Worm (Caenorhabditis elegans) whole organism, young adult: ENCODE results near the gene ace-4.

Source experiments
- B0019.2 ChIP-seq: fragments of 200-800 bp; sonication (Bioruptor generic); conservative IDR thresholded peaks from 2 replicates; pipeline ENCODE4 v1.3.6; 2022; ENCODE audit warnings: missing genetic modification reagents, missing genetic modification characterization, missing compliant biosample characterization
- D2030.7 ChIP-seq: fragments of 200-800 bp; sonication (Bioruptor generic); IDR thresholded peaks from 2 replicates; pipeline ENCODE4 v1.3.6; 2022; ENCODE audit warnings: missing genetic modification reagents, missing genetic modification characterization, missing compliant biosample characterization
- F23B12.7 ChIP-seq: sonication (generic microtip); optimal IDR thresholded peaks from 2 replicates; lab custom pipeline; 2017; ENCODE audit warnings: missing genetic modification characterization, mild to moderate bottlenecking, missing compliant biosample characterization, antibody characterized with exemption, moderate library complexity; ENCODE audit not compliant: insufficient read depth
- F39B2.1 ChIP-seq: fragments of 200-800 bp; sonication (Bioruptor generic); IDR thresholded peaks from 2 replicates; pipeline ENCODE4 v1.3.6; 2022; ENCODE audit warnings: missing genetic modification reagents, missing genetic modification characterization, missing compliant biosample characterization
- F49E8.2 ChIP-seq: sonication (generic microtip); optimal IDR thresholded peaks from 3 replicates; lab custom pipeline; 2017; ENCODE audit warnings: missing genetic modification characterization, mild to moderate bottlenecking, missing compliant biosample characterization, antibody characterized with exemption, moderate library complexity; ENCODE audit not compliant: insufficient read depth
- F55B11.4 ChIP-seq: sonication (generic microtip); optimal IDR thresholded peaks from 2 replicates; lab custom pipeline; 2016; ENCODE audit warnings: missing compliant biosample characterization, missing genetic modification characterization, borderline replicate concordance; ENCODE audit not compliant: insufficient read depth
- K11D2.4 ChIP-seq: fragments of 200-800 bp; sonication (Bioruptor generic); IDR thresholded peaks from 2 replicates; pipeline ENCODE4 v1.3.6; 2022; ENCODE audit warnings: missing genetic modification reagents, missing genetic modification characterization, missing compliant biosample characterization
- K12H6.12 ChIP-seq: fragments of 200-800 bp; sonication (Bioruptor generic); optimal IDR thresholded peaks from 2 replicates; lab custom pipeline; 2018; ENCODE audit warnings: mild to moderate bottlenecking, missing genetic modification characterization, missing compliant biosample characterization
- T07F8.4 ChIP-seq: sonication (generic microtip); optimal IDR thresholded peaks from 2 replicates; lab custom pipeline; 2016; ENCODE audit warnings: mild to moderate bottlenecking, missing genetic modification characterization, moderate library complexity, missing compliant biosample characterization
- Y53F4B.3 ChIP-seq: fragments of 200-800 bp; sonication (Bioruptor generic); IDR thresholded peaks from 2 replicates; pipeline ENCODE4 v1.3.6; 2022; ENCODE audit warnings: missing genetic modification reagents, missing genetic modification characterization, missing compliant biosample characterization
- Y53G8AR.9 ChIP-seq: fragments of 200-800 bp; sonication (Bioruptor generic); conservative IDR thresholded peaks from 2 replicates; pipeline ENCODE4 v1.3.6; 2022; ENCODE audit warnings: missing genetic modification reagents, missing genetic modification characterization, missing compliant biosample characterization
- Y67H2A.10 ChIP-seq: fragments of 200-800 bp; sonication (Bioruptor generic); conservative IDR thresholded peaks from 2 replicates; pipeline ENCODE4 v1.3.6; 2022; ENCODE audit warnings: missing genetic modification reagents, missing genetic modification characterization, missing compliant biosample characterization
- cebp-1 ChIP-seq, 2 experiments: fragments of 200-800 bp in 1 of 2; sonication (Bioruptor generic) in 1 of 2; sonication (generic microtip) in 1 of 2; IDR thresholded peaks in 1 of 2; optimal IDR thresholded peaks in 1 of 2; 2 replicates each; pipeline versions ENCODE4 v1.3.6 to Lab custom; 2017 to 2022; ENCODE audit warnings: missing compliant biosample characterization in 2 of 2, missing genetic modification characterization in 2 of 2, mild to moderate bottlenecking in 1 of 2, missing genetic modification reagents in 1 of 2, moderate library complexity in 1 of 2
- ceh-27 ChIP-seq: fragments of 200-800 bp; sonication (Bioruptor generic); optimal IDR thresholded peaks from 2 replicates; lab custom pipeline; 2018; ENCODE audit warnings: mild to moderate bottlenecking, missing genetic modification characterization, moderate library complexity, missing compliant biosample characterization
- ceh-91 ChIP-seq: fragments of 200-800 bp; sonication (Bioruptor generic); IDR thresholded peaks from 2 replicates; pipeline ENCODE4 v1.3.6; 2022; ENCODE audit warnings: missing genetic modification reagents, missing genetic modification characterization, missing compliant biosample characterization
- dpl-1 ChIP-seq: fragments of 150-350 bp; optimal IDR thresholded peaks from 2 replicates; lab custom pipeline; 2014; ENCODE audit warnings: missing biosample characterization, missing genetic modification reagents, missing genetic modification characterization
- efl-1 ChIP-seq: fragments of 150-350 bp; optimal IDR thresholded peaks from 2 replicates; lab custom pipeline; 2014; ENCODE audit warnings: missing biosample characterization, missing genetic modification reagents, missing genetic modification characterization
- egrh-3 ChIP-seq: fragments of 200-800 bp; sonication (Bioruptor generic); IDR thresholded peaks from 2 replicates; pipeline ENCODE4 v1.3.6; 2022; ENCODE audit warnings: missing genetic modification reagents, missing genetic modification characterization, missing compliant biosample characterization
- hlh-26 ChIP-seq: fragments of 200-800 bp; sonication (Bioruptor generic); conservative IDR thresholded peaks from 2 replicates; pipeline ENCODE4 v1.3.6; 2022; ENCODE audit warnings: missing genetic modification reagents, missing genetic modification characterization, missing compliant biosample characterization
- hmg-20 ChIP-seq: fragments of 200-800 bp; sonication (Bioruptor generic); IDR thresholded peaks from 2 replicates; pipeline ENCODE4 v1.3.6; 2022; ENCODE audit warnings: missing genetic modification reagents, missing genetic modification characterization, missing compliant biosample characterization
- hrde-1 ChIP-seq: sonication (generic microtip); optimal IDR thresholded peaks from 2 replicates; lab custom pipeline; 2016; ENCODE audit warnings: missing genetic modification characterization, mild to moderate bottlenecking, missing compliant biosample characterization, moderate library complexity, missing genotype, missing genetic modification reagents, borderline replicate concordance
- lin-26 ChIP-seq: fragments of 200-800 bp; sonication (Bioruptor generic); IDR thresholded peaks from 2 replicates; pipeline ENCODE4 v1.3.6; 2022; ENCODE audit warnings: missing genetic modification reagents, missing genetic modification characterization, missing compliant biosample characterization
- lin-35 ChIP-seq, 3 experiments: fragments of 150-350 bp in 2 of 3; sonication (generic microtip) in 1 of 3; optimal IDR thresholded peaks; 2 replicates each; lab custom pipeline; 2014 to 2018; ENCODE audit warnings: missing biosample characterization in 3 of 3, missing genetic modification characterization in 3 of 3, missing genetic modification reagents in 3 of 3
- lin-40 ChIP-seq: sonication (generic microtip); optimal IDR thresholded peaks from 2 replicates; lab custom pipeline; 2016; ENCODE audit warnings: missing genetic modification characterization, mild to moderate bottlenecking, missing compliant biosample characterization, missing genotype, missing genetic modification reagents
- lsl-1 ChIP-seq: fragments of 200-800 bp; sonication (Bioruptor generic); optimal IDR thresholded peaks from 2 replicates; lab custom pipeline; 2018; ENCODE audit warnings: mild to moderate bottlenecking, missing genetic modification characterization, moderate library complexity, missing compliant biosample characterization
- madf-10 ChIP-seq: sonication (generic microtip); optimal IDR thresholded peaks from 2 replicates; lab custom pipeline; 2016; ENCODE audit warnings: mild to moderate bottlenecking, missing genetic modification characterization, missing compliant biosample characterization
- madf-8 ChIP-seq: fragments of 200-800 bp; sonication (Bioruptor generic); conservative IDR thresholded peaks from 2 replicates; pipeline ENCODE4 v1.3.6; 2022; ENCODE audit warnings: missing genetic modification reagents, missing genetic modification characterization, missing compliant biosample characterization
- mes-4 ChIP-seq: sonication (generic microtip); optimal IDR thresholded peaks from 2 replicates; lab custom pipeline; 2016; ENCODE audit warnings: missing genotype, missing genetic modification characterization, missing compliant biosample characterization
- nfyb-1 ChIP-seq: fragments of 200-800 bp; sonication (Bioruptor generic); IDR thresholded peaks from 2 replicates; pipeline ENCODE4 v1.3.6; 2022; ENCODE audit warnings: missing genetic modification reagents, missing genetic modification characterization, missing compliant biosample characterization
- nhr-120 ChIP-seq: fragments of 200-800 bp; sonication (Bioruptor generic); IDR thresholded peaks from 2 replicates; pipeline ENCODE4 v1.3.6; 2022; ENCODE audit warnings: missing genetic modification characterization, missing compliant biosample characterization
- snpc-3.4 ChIP-seq: sonication (generic microtip); optimal IDR thresholded peaks from 2 replicates; lab custom pipeline; 2017; ENCODE audit warnings: missing genetic modification characterization, mild to moderate bottlenecking, missing compliant biosample characterization, antibody characterized with exemption, moderate library complexity, missing genotype, missing genetic modification reagents
- snpc-4 ChIP-seq, 5 experiments: fragments of 150-350 bp in 1 of 5; sonication (generic microtip) in 4 of 5; optimal IDR thresholded peaks; 2 replicates each; lab custom pipeline; 2014 to 2018; ENCODE audit warnings: missing genetic modification characterization in 5 of 5, missing biosample characterization in 3 of 5, antibody characterized with exemption in 2 of 5, mild to moderate bottlenecking in 2 of 5, missing compliant biosample characterization in 2 of 5, missing genotype in 2 of 5, moderate library complexity in 2 of 5, missing genetic modification reagents in 1 of 5
- sptf-2 ChIP-seq: fragments of 200-800 bp; sonication (Bioruptor generic); optimal IDR thresholded peaks from 2 replicates; lab custom pipeline; 2018; ENCODE audit warnings: mild to moderate bottlenecking, missing genetic modification characterization, missing compliant biosample characterization
- zfh-2 ChIP-seq: fragments of 200-800 bp; sonication (Bioruptor generic); conservative IDR thresholded peaks from 2 replicates; pipeline ENCODE4 v1.3.6; 2022; ENCODE audit warnings: missing genetic modification reagents, missing genetic modification characterization, missing compliant biosample characterization
- zim-3 ChIP-seq: sonication (generic microtip); optimal IDR thresholded peaks from 2 replicates; lab custom pipeline; 2017; ENCODE audit warnings: mild to moderate bottlenecking, missing genetic modification characterization, moderate library complexity, missing compliant biosample characterization
- ztf-22 ChIP-seq: fragments of 200-800 bp; sonication (Bioruptor generic); optimal IDR thresholded peaks from 2 replicates; lab custom pipeline; 2018; ENCODE audit warnings: mild to moderate bottlenecking, missing genetic modification characterization, moderate library complexity, missing compliant biosample characterization

ace-4 gene

ce11 chrII:14155259-14156023 is 42.4 kb upstream of the ace-4 start, which contains the start of the genes rpl-43 and xrn-2 (continued):
- TF ChIP-seq T07F8.4 (tag; lab: Kevin White, UChicago) (no peak), B0019.2 (GFP tag; lab: Robert Waterston, UW) (no peak), D2030.7 (GFP tag; lab: Robert Waterston, UW) (peak; percentile 64; the same call in 1 of the 2 replicates), F39B2.1 (GFP tag; lab: Robert Waterston, UW) (peak; percentile 92), K11D2.4 (no peak), nhr-120 (GFP tag; lab: Robert Waterston, UW) (0 out of 2 replicates have a peak, but pooled peaks have one; percentile 76), lin-35 (GFP tag; optimal IDR thresholded peaks at IDR 0.05; lab: Kevin White, UChicago) (no peak), nfyb-1 (GFP tag; lab: Robert Waterston, UW) (peak; percentile 79), F55B11.4 (no peak), F49E8.2 (tag; lab: Kevin White, UChicago) (peak; percentile 87), lsl-1 (GFP tag; lab: Kevin White, UChicago) (peak; percentile 58), F23B12.7 (no peak), zfh-2 (GFP tag; lab: Robert Waterston, UW) (peak; percentile 86), efl-1 (GFP tag; lab: Kevin White, UChicago) (peak; percentile 7), lin-40 (tag; lab: Kevin White, UChicago) (no peak)

ce11 chrII:14165430-14165929 is 32.4 kb upstream of the ace-4 start:
- TF ChIP-seq snpc-4 (GFP tag; optimal IDR thresholded peaks at IDR 0.05; lab: Kevin White, UChicago) = no peak
- TF ChIP-seq snpc-4 (tag; optimal IDR thresholded peaks at IDR 0.05; lab: Kevin White, UChicago) = no peak
- TF ChIP-seq egrh-3 (GFP tag; lab: Robert Waterston, UW) = peak; percentile 81
- 0 out of 2 replicates have a peak, but pooled peaks have one; percentile 20 for TF ChIP-seq cebp-1 (GFP tag; IDR thresholded peaks at IDR 0.05; lab: Robert Waterston, UW)
- no peak for TF ChIP-seq cebp-1 (tag; optimal IDR thresholded peaks at IDR 0.05; lab: Kevin White, UChicago)
- no peak for TF ChIP-seq ztf-22
- no peak for TF ChIP-seq hlh-26 (GFP tag; lab: Robert Waterston, UW)
- TF ChIP-seq K12H6.12 (tag; lab: Kevin White, UChicago) = no peak
- TF ChIP-seq zfh-2 (GFP tag; lab: Robert Waterston, UW) = peak; percentile 78
- TF ChIP-seq, all 124 proteins: peak for 3

ce11 chrII:14171558-14171957 is 26.3 kb upstream of the ace-4 start, which contains the start of gene eat-2:
Gene eat-2 (minus strand): TSS chrII:14171658.
- TF ChIP-seq madf-8 (GFP tag; lab: Robert Waterston, UW) = no peak
- no peak for TF ChIP-seq hrde-1 (tag; lab: Kevin White, UChicago)
- TF ChIP-seq ceh-27 (GFP tag; lab: Kevin White, UChicago) = no peak
- no peak for TF ChIP-seq sptf-2 (GFP tag; lab: Kevin White, UChicago)
- no peak for TF ChIP-seq dpl-1 (GFP tag; lab: Kevin White, UChicago)
- no peak for TF ChIP-seq ceh-91 (GFP tag; lab: Robert Waterston, UW)
- no peak for TF ChIP-seq madf-10 (tag; lab: Kevin White, UChicago)
- no peak for TF ChIP-seq hmg-20 (GFP tag; lab: Robert Waterston, UW)
- no peak for TF ChIP-seq lin-26 (GFP tag; lab: Robert Waterston, UW)
- no peak for TF ChIP-seq Y53G8AR.9 (GFP tag; lab: Robert Waterston, UW)
- TF ChIP-seq zim-3 (tag; lab: Kevin White, UChicago) = no peak
- no peak for TF ChIP-seq Y53F4B.3 (GFP tag; lab: Robert Waterston, UW)
- TF ChIP-seq Y67H2A.10 (GFP tag; lab: Robert Waterston, UW) = no peak
- no peak for TF ChIP-seq F39B2.1 (GFP tag; lab: Robert Waterston, UW)
- no peak for TF ChIP-seq mes-4 (tag; lab: Kevin White, UChicago)
- TF ChIP-seq lin-40 (tag; lab: Kevin White, UChicago) = no peak
- TF ChIP-seq snpc-3.4 (tag; lab: Kevin White, UChicago) = no peak
